Fruit fly (Drosophila melanogaster) Kc167 (cell line): ENCODE data around the gene crp.

ENCODE experiments used
- Myc ChIP-seq: fragments of >200 bp; optimal IDR thresholded peaks from 2 replicates; lab custom pipeline; 2017; ENCODE audit warnings: missing external identifiers
- Sin3A ChIP-seq: fragments of >200 bp; optimal IDR thresholded peaks from 2 replicates; lab custom pipeline; 2018; ENCODE audit warnings: missing external identifiers
- h ChIP-seq: fragments of >200 bp; optimal IDR thresholded peaks from 3 replicates; lab custom pipeline; 2018; ENCODE audit warnings: missing external identifiers
- insv ChIP-seq: fragments of >200 bp; optimal IDR thresholded peaks from 3 replicates; lab custom pipeline; 2018; ENCODE audit warnings: missing external identifiers
- psq ChIP-seq: fragments of >200 bp; optimal IDR thresholded peaks from 2 replicates; lab custom pipeline; 2017; ENCODE audit warnings: missing external identifiers
- ttk ChIP-seq: sonication (Bioruptor generic); optimal IDR thresholded peaks from 2 replicates; lab custom pipeline; 2017; ENCODE audit warnings: missing external identifiers

DNA sequence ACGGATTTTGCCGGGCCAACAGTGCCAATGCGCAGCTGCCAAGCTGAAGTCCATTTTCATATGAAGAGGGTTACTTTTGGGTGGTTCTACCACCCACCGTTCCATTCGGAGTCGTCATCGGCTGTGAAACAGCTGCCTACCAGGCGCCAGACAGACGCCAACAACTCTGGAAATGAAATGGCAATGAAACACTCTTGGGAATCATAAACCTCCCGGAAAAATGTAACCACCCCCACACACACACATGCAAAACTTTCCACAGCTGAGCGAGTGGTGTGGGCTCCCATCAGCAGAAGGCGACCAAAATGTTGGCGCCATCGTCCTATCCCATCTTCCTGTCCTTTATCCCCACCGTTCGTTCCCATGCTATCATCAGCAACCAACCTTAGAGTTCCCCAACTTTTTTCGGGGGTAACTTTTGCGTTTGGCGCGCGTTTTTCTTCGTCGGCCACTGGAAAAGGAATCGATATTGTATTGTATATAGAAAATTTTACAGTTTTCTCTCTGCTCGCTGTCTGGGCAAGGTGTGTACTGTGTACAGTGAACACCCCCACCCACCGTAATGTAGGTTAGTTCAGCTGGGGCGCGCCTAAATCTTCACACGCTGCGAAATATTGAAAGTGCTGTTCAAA, 12.2 kb downstream of the crp start:
- no peak for TF ChIP-seq ttk (lab: Kevin White, UChicago)
- no peak for TF ChIP-seq insv
- TF ChIP-seq psq (lab: Kevin White, UChicago) = no peak
- TF ChIP-seq Myc = no peak
- no peak for TF ChIP-seq h (lab: Kevin White, UChicago)
- no peak for TF ChIP-seq Sin3A (lab: Kevin White, UChicago)
